Worm (Caenorhabditis elegans) whole organism, L3 larva: ENCODE measurements around the gene F58A3.4.
A peak's percentile ranks its signal among the peaks of the same experiment; 100 is the strongest.

ENCODE experiments used
- aly-2 ChIP-seq: fragments of 150-350 bp; optimal IDR thresholded peaks from 2 replicates; lab custom pipeline; 2014; ENCODE audit warnings: missing biosample characterization, missing genetic modification characterization
- ama-1 ChIP-seq: fragments of 150-350 bp; optimal IDR thresholded peaks from 2 replicates; lab custom pipeline; 2018
- elt-2 ChIP-seq: sonication (generic microtip); optimal IDR thresholded peaks from 2 replicates; lab custom pipeline; 2016; ENCODE audit warnings: missing genetic modification reagents, mild to moderate bottlenecking, missing genetic modification characterization, missing compliant biosample characterization
- jun-1 ChIP-seq: fragments of 150-350 bp; optimal IDR thresholded peaks from 2 replicates; lab custom pipeline; 2014; ENCODE audit warnings: missing biosample characterization, missing genetic modification reagents, missing genetic modification characterization
- lin-15B ChIP-seq: fragments of 150-350 bp; optimal IDR thresholded peaks from 2 replicates; lab custom pipeline; 2014; ENCODE audit warnings: missing biosample characterization, missing genetic modification characterization
- lin-39 ChIP-seq: fragments of 150-350 bp; optimal IDR thresholded peaks from 2 replicates; lab custom pipeline; 2018; ENCODE audit warnings: missing biosample characterization, missing genetic modification reagents, missing genetic modification characterization
- mml-1 ChIP-seq: fragments of 150-350 bp; sonication (generic microtip); optimal IDR thresholded peaks from 3 replicates; lab custom pipeline; 2014; ENCODE audit warnings: missing biosample characterization, missing genetic modification characterization
- nfya-1 ChIP-seq: sonication (generic microtip); optimal IDR thresholded peaks from 2 replicates; lab custom pipeline; 2017; ENCODE audit warnings: missing genetic modification characterization, mild to moderate bottlenecking, missing compliant biosample characterization, antibody characterized with exemption, moderate library complexity; ENCODE audit not compliant: insufficient read depth
- nhr-12 ChIP-seq: fragments of 150-350 bp; optimal IDR thresholded peaks from 2 replicates; lab custom pipeline; 2014; ENCODE audit warnings: missing biosample characterization, missing genetic modification characterization
- nhr-25 ChIP-seq: sonication (generic microtip); optimal IDR thresholded peaks from 2 replicates; lab custom pipeline; 2017; ENCODE audit warnings: missing biosample characterization, missing genetic modification characterization
- snpc-4 ChIP-seq: fragments of 150-350 bp; optimal IDR thresholded peaks from 2 replicates; lab custom pipeline; 2014; ENCODE audit warnings: missing biosample characterization, missing genetic modification characterization
- unc-62 ChIP-seq: fragments of 150-350 bp; sonication (generic microtip); optimal IDR thresholded peaks from 4 replicates; lab custom pipeline; 2014; ENCODE audit warnings: missing biosample characterization, missing genetic modification reagents, missing genetic modification characterization

DNA sequence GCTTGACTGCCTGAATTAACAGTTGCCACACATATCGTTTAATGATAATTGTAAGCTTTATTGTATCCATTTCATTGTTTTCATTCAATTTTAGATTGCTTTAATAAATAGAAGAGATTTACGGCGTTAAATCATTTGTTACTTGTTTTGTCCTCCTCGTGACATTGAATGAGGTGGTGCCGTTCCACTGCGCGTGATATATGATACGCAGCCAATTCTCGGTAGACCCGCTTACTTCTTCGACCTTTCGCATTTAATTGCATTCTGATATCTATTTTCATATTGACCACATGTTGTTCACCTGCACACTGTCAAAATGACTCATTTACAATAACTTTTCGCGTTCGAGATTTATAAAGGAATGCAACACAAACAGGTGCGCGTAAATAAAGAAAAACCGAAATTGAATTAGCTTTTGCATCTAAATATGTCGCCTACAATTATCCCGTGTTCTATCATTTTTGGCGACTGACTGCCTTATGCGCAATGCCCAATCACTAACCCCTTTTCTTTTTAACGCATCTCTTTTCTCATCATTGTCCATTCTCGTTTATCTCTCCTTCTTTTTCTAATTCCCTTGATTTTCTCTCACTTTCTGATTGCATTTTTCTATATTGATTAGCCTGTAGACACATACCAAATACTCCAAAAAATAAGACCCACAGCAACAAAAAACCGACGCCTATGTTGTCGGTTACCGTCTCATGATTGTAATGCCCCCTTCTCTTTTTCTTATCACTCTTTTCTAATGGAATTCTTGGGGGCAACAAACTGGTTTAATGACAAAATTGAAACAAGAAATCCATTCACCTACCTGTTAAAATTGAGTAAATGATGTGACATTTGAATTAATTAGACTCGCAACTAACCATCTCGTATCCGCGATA, 4.2 kb upstream of the F58A3.4 start:
- TF ChIP-seq aly-2 (tag; lab: Kevin White, UChicago) (no peak), nhr-12 (tag; lab: Kevin White, UChicago) (no peak), snpc-4 (no peak), unc-62 (GFP tag; lab: Kevin White, UChicago) (no peak), ama-1 (lab: Kevin White, UChicago) (no peak), jun-1 (tag; lab: Kevin White, UChicago) (no peak), elt-2 (tag; lab: Kevin White, UChicago) (no peak), lin-39 (no peak), nfya-1 (tag; lab: Kevin White, UChicago) (no peak), lin-15B (tag; lab: Kevin White, UChicago) (no peak), mml-1 (tag; lab: Kevin White, UChicago) (no peak), nhr-25 (tag; lab: Kevin White, UChicago) (peak; percentile 28)
